Worm (Caenorhabditis elegans) whole organism, L3 larva: ENCODE data around the gene R09B5.11.

ENCODE experiments used
- aly-2 ChIP-seq: fragments of 150-350 bp; optimal IDR thresholded peaks from 2 replicates; lab custom pipeline; 2014; ENCODE audit warnings: missing biosample characterization, missing genetic modification characterization
- ama-1 ChIP-seq: fragments of 150-350 bp; optimal IDR thresholded peaks from 2 replicates; lab custom pipeline; 2018
- ceh-82 ChIP-seq: fragments of 150-350 bp; optimal IDR thresholded peaks from 2 replicates; lab custom pipeline; 2014; ENCODE audit warnings: missing biosample characterization, missing genetic modification characterization
- elt-1 ChIP-seq: fragments of 150-350 bp; optimal IDR thresholded peaks from 2 replicates; lab custom pipeline; 2014; ENCODE audit warnings: missing biosample characterization, missing genetic modification characterization
- eor-1 ChIP-seq, 2 experiments: fragments of 150-350 bp; optimal IDR thresholded peaks; 2 replicates each; lab custom pipeline; 2014 to 2018; ENCODE audit warnings: missing biosample characterization in 2 of 2, missing genetic modification characterization in 2 of 2
- fos-1 ChIP-seq: fragments of 150-350 bp; optimal IDR thresholded peaks from 2 replicates; lab custom pipeline; 2014; ENCODE audit warnings: missing biosample characterization, missing genetic modification characterization
- pha-4 ChIP-seq: fragments of 150-350 bp; optimal IDR thresholded peaks from 2 replicates; lab custom pipeline; 2014; ENCODE audit warnings: missing biosample characterization, missing genetic modification reagents, missing genetic modification characterization
- snpc-4 ChIP-seq: fragments of 150-350 bp; optimal IDR thresholded peaks from 2 replicates; lab custom pipeline; 2014; ENCODE audit warnings: missing biosample characterization, missing genetic modification characterization
- unc-39 ChIP-seq: sonication (generic microtip); optimal IDR thresholded peaks from 4 replicates; lab custom pipeline; 2017; ENCODE audit warnings: missing biosample characterization, missing genetic modification characterization
- unc-62 ChIP-seq: fragments of 150-350 bp; sonication (generic microtip); optimal IDR thresholded peaks from 4 replicates; lab custom pipeline; 2014; ENCODE audit warnings: missing biosample characterization, missing genetic modification reagents, missing genetic modification characterization
- ztf-4 ChIP-seq: fragments of 150-350 bp; optimal IDR thresholded peaks from 2 replicates; lab custom pipeline; 2014; ENCODE audit warnings: missing biosample characterization, missing genetic modification characterization

- TF ChIP-seq ceh-82 = no peak
- TF ChIP-seq snpc-4 (tag; lab: Kevin White, UChicago) = no peak
- TF ChIP-seq eor-1 (tag; optimal IDR thresholded peaks at IDR 0.05; lab: Kevin White, UChicago) = no peak
- TF ChIP-seq ama-1 (lab: Kevin White, UChicago) = no peak
- no peak for TF ChIP-seq pha-4
- TF ChIP-seq unc-39 = no peak
- TF ChIP-seq fos-1 (tag; lab: Kevin White, UChicago) = no peak
- no peak for TF ChIP-seq unc-62 (GFP tag; lab: Kevin White, UChicago)
- no peak for TF ChIP-seq aly-2 (tag; lab: Kevin White, UChicago)
- TF ChIP-seq elt-1 = no peak
- no peak for TF ChIP-seq ztf-4 (tag; lab: Kevin White, UChicago)
Observed at ce11 chrV:1472569-1472968, 33.6 kb downstream of the R09B5.11 start.
